Worm (Caenorhabditis elegans) whole organism, midembryonic: ENCODE results near the gene M176.4.

Experiments
- T22C8.4 ChIP-seq: fragments of 200-800 bp; sonication (Bioruptor generic); IDR thresholded peaks from 2 replicates; pipeline ENCODE4 v1.3.6; 2022; ENCODE audit warnings: missing genetic modification characterization, missing compliant biosample characterization
- cog-1 ChIP-seq: sonication (generic microtip); optimal IDR thresholded peaks from 2 replicates; lab custom pipeline; 2016; ENCODE audit warnings: missing genetic modification characterization, missing compliant biosample characterization
- flt-1 ChIP-seq: fragments of 200-800 bp; sonication (Bioruptor generic); IDR thresholded peaks from 2 replicates; pipeline ENCODE4 v1.3.6; 2022; ENCODE audit warnings: missing genetic modification characterization, missing compliant biosample characterization
- klf-2 ChIP-seq: fragments of 200-800 bp; sonication (Bioruptor generic); conservative IDR thresholded peaks from 2 replicates; pipeline ENCODE4 v1.3.6; 2022; ENCODE audit warnings: missing genetic modification reagents, missing genetic modification characterization, missing compliant biosample characterization
- med-1 ChIP-seq: sonication (generic microtip); optimal IDR thresholded peaks from 2 replicates; lab custom pipeline; 2017; ENCODE audit warnings: missing genetic modification characterization, mild to moderate bottlenecking, missing compliant biosample characterization, antibody characterized with exemption, missing genetic modification reagents; ENCODE audit not compliant: insufficient read depth
- ref-1 ChIP-seq: fragments of 200-800 bp; sonication (Bioruptor generic); conservative IDR thresholded peaks from 2 replicates; pipeline ENCODE4 v1.3.6; 2022; ENCODE audit warnings: missing genetic modification reagents, missing genetic modification characterization, missing compliant biosample characterization
- tab-1 ChIP-seq: fragments of 200-800 bp; sonication (Bioruptor generic); IDR thresholded peaks from 2 replicates; pipeline ENCODE4 v1.3.6; 2022; ENCODE audit warnings: missing genetic modification characterization, missing compliant biosample characterization
- ztf-23 ChIP-seq: fragments of 200-800 bp; sonication (Bioruptor generic); IDR thresholded peaks from 2 replicates; pipeline ENCODE4 v1.3.6; 2022; ENCODE audit warnings: missing genetic modification reagents, missing genetic modification characterization, missing compliant biosample characterization
- ztf-29 ChIP-seq: fragments of 200-800 bp; sonication (Bioruptor generic); IDR thresholded peaks from 2 replicates; pipeline ENCODE4 v1.3.6; 2022; ENCODE audit warnings: missing genetic modification reagents, missing genetic modification characterization, missing compliant biosample characterization

The M176.4 gene

ce11 chrII:9418065-9418567, at the start of gene M176.4, which contains the start of gene M176.16:
Gene M176.4 (plus strand): TSS chrII:9418365.
Gene M176.16 (plus strand): TSS chrII:9418517.
- TF ChIP-seq med-1 (GFP tag; lab: Kevin White, UChicago) = no peak
- no peak for TF ChIP-seq cog-1
- no peak for TF ChIP-seq ref-1 (GFP tag; lab: Robert Waterston, UW)
- no peak for TF ChIP-seq tab-1 (GFP tag; lab: Robert Waterston, UW)
- TF ChIP-seq klf-2 (GFP tag; lab: Robert Waterston, UW) = no peak
- no peak for TF ChIP-seq ztf-29 (GFP tag; lab: Robert Waterston, UW)
- TF ChIP-seq T22C8.4 = no peak
- TF ChIP-seq ztf-23 (GFP tag; lab: Robert Waterston, UW) = no peak
- TF ChIP-seq flt-1 (GFP tag; lab: Robert Waterston, UW) = no peak

ce11 chrII:9369394-9369793, 48.8 kb upstream of the M176.4 start:
- TF ChIP-seq tab-1 (GFP tag; lab: Robert Waterston, UW) (no peak), med-1 (GFP tag; lab: Kevin White, UChicago) (no peak), cog-1 (no peak), T22C8.4 (0 out of 2 replicates have a peak, but pooled peaks have one; percentile 6), flt-1 (GFP tag; lab: Robert Waterston, UW) (no peak), ref-1 (GFP tag; lab: Robert Waterston, UW) (no peak), ztf-23 (GFP tag; lab: Robert Waterston, UW) (no peak), klf-2 (GFP tag; lab: Robert Waterston, UW) (no peak), ztf-29 (GFP tag; lab: Robert Waterston, UW) (no peak)

- TF ChIP-seq ztf-23 (GFP tag; lab: Robert Waterston, UW) = no peak
- TF ChIP-seq T22C8.4 = no peak
- TF ChIP-seq med-1 (GFP tag; lab: Kevin White, UChicago) = no peak
- TF ChIP-seq flt-1 (GFP tag; lab: Robert Waterston, UW) = no peak
- TF ChIP-seq ztf-29 (GFP tag; lab: Robert Waterston, UW) = no peak
- TF ChIP-seq tab-1 (GFP tag; lab: Robert Waterston, UW) = no peak
- TF ChIP-seq cog-1 = no peak
- TF ChIP-seq ref-1 (GFP tag; lab: Robert Waterston, UW) = no peak
- TF ChIP-seq klf-2 (GFP tag; lab: Robert Waterston, UW) = no peak
Observed at ce11 chrII:9372393-9372792, 45.8 kb upstream of the M176.4 start, which contains the start of gene C06C3.3. Gene C06C3.3 (minus strand): TSS chrII:9372493.

- TF ChIP-seq cog-1 = no peak
- TF ChIP-seq med-1 (GFP tag; lab: Kevin White, UChicago) = no peak
- no peak for TF ChIP-seq flt-1 (GFP tag; lab: Robert Waterston, UW)
- TF ChIP-seq T22C8.4 = no peak
- TF ChIP-seq ztf-23 (GFP tag; lab: Robert Waterston, UW) = no peak
- TF ChIP-seq ztf-29 (GFP tag; lab: Robert Waterston, UW) = no peak
- TF ChIP-seq ref-1 (GFP tag; lab: Robert Waterston, UW) = no peak
Observed at ce11 chrII:9372991-9373390, 45.2 kb upstream of the M176.4 start, which contains the start of gene C06C3.4. Gene C06C3.4 (plus strand): TSS chrII:9373291.

ce11 chrII:9374807-9375206, 43.4 kb upstream of the M176.4 start, which contains the start of gene C06C3.12:
Gene C06C3.12 (plus strand): TSS chrII:9375107.
- TF ChIP-seq cog-1 (no peak), ztf-23 (GFP tag; lab: Robert Waterston, UW) (no peak)

ce11 chrII:9377158-9377557, 41.0 kb upstream of the M176.4 start, which contains the start of gene C06C3.10:
Gene C06C3.10 (minus strand): TSS chrII:9377258.
- TF ChIP-seq ref-1 (GFP tag; lab: Robert Waterston, UW) (no peak), tab-1 (GFP tag; lab: Robert Waterston, UW) (no peak), ztf-23 (GFP tag; lab: Robert Waterston, UW) (no peak), cog-1 (no peak), T22C8.4 (no peak), flt-1 (GFP tag; lab: Robert Waterston, UW) (no peak), med-1 (GFP tag; lab: Kevin White, UChicago) (no peak), klf-2 (GFP tag; lab: Robert Waterston, UW) (no peak), ztf-29 (GFP tag; lab: Robert Waterston, UW) (no peak)

ce11 chrII:9378174-9378573, 40.0 kb upstream of the M176.4 start:
- TF ChIP-seq ref-1 (GFP tag; lab: Robert Waterston, UW) (no peak), med-1 (GFP tag; lab: Kevin White, UChicago) (no peak), klf-2 (GFP tag; lab: Robert Waterston, UW) (no peak), flt-1 (GFP tag; lab: Robert Waterston, UW) (no peak), cog-1 (no peak), T22C8.4 (no peak), ztf-29 (GFP tag; lab: Robert Waterston, UW) (no peak), ztf-23 (GFP tag; lab: Robert Waterston, UW) (no peak)

- TF ChIP-seq med-1 (GFP tag; lab: Kevin White, UChicago) (no peak), ztf-23 (GFP tag; lab: Robert Waterston, UW) (no peak), cog-1 (no peak)
Observed at ce11 chrII:9379796-9380195, 38.4 kb upstream of the M176.4 start, which contains the start of gene srh-48. Gene srh-48 (plus strand): TSS chrII:9380096.

ce11 chrII:9385241-9385640, 32.9 kb upstream of the M176.4 start, which contains the start of gene C06C3.7:
Gene C06C3.7 (plus strand): TSS chrII:9385541.
- TF ChIP-seq tab-1 (GFP tag; lab: Robert Waterston, UW) = no peak
- no peak for TF ChIP-seq T22C8.4
- no peak for TF ChIP-seq flt-1 (GFP tag; lab: Robert Waterston, UW)
- no peak for TF ChIP-seq ztf-23 (GFP tag; lab: Robert Waterston, UW)
- no peak for TF ChIP-seq klf-2 (GFP tag; lab: Robert Waterston, UW)
- TF ChIP-seq ref-1 (GFP tag; lab: Robert Waterston, UW) = no peak
- no peak for TF ChIP-seq ztf-29 (GFP tag; lab: Robert Waterston, UW)
- no peak for TF ChIP-seq med-1 (GFP tag; lab: Kevin White, UChicago)
- TF ChIP-seq cog-1 = no peak
